Fruit fly (Drosophila melanogaster) whole organism, embryonic: Measurements from ENCODE around the gene Pfdn2.

ENCODE experiments used
- CG10431 ChIP-seq: fragments of 200-800 bp; sonication (Bioruptor generic); optimal IDR thresholded peaks from 3 replicates; lab custom pipeline; 2018; ENCODE audit warnings: missing biosample characterization, mild to moderate bottlenecking, missing genetic modification characterization
- CG18011 ChIP-seq: fragments of 200-800 bp; sonication (Bioruptor generic); optimal IDR thresholded peaks from 2 replicates; lab custom pipeline; 2017; ENCODE audit warnings: missing biosample characterization, missing genetic modification characterization, mild to moderate bottlenecking, moderate library complexity, missing genotype
- CG6272 ChIP-seq: fragments of 200-800 bp; sonication (Bioruptor generic); IDR thresholded peaks from 2 replicates; pipeline ENCODE4 v1.3.6; 2022; ENCODE audit warnings: missing biosample characterization, missing genetic modification characterization
- CG9215 ChIP-seq: fragments of 200-800 bp; sonication (Bioruptor generic); IDR thresholded peaks from 2 replicates; pipeline ENCODE4 v1.3.6; 2022; ENCODE audit warnings: missing biosample characterization, missing genetic modification characterization
- Dip2 ChIP-seq: fragments of 200-800 bp; sonication (Bioruptor generic); IDR thresholded peaks from 2 replicates; pipeline ENCODE4 v1.3.6; 2022; ENCODE audit warnings: missing biosample characterization, missing genetic modification characterization
- Meics ChIP-seq: fragments of 200-800 bp; sonication (Bioruptor generic); optimal IDR thresholded peaks from 2 replicates; lab custom pipeline; 2017; ENCODE audit warnings: missing biosample characterization, mild to moderate bottlenecking, missing genetic modification characterization
- Mes4 ChIP-seq: fragments of 200-800 bp; sonication (Bioruptor generic); optimal IDR thresholded peaks from 2 replicates; lab custom pipeline; 2016; ENCODE audit warnings: missing biosample characterization, missing genetic modification characterization
- Pdp1 ChIP-seq, 2 experiments: fragments of 200-800 bp; sonication (Bioruptor generic); optimal IDR thresholded peaks; 3 replicates each; lab custom pipeline; 2016; ENCODE audit warnings: missing biosample characterization in 2 of 2, missing genetic modification characterization in 2 of 2, mild to moderate bottlenecking in 1 of 2, moderate library complexity in 1 of 2
- Usf ChIP-seq: fragments of 200-800 bp; sonication (Bioruptor generic); optimal IDR thresholded peaks from 2 replicates; lab custom pipeline; 2017; ENCODE audit warnings: missing genotype, missing biosample characterization, missing genetic modification characterization
- ab ChIP-seq: fragments of 200-800 bp; sonication (Bioruptor generic); optimal IDR thresholded peaks from 2 replicates; lab custom pipeline; 2016; ENCODE audit warnings: missing biosample characterization, missing genetic modification characterization
- ro ChIP-seq: fragments of 200-800 bp; sonication (Bioruptor generic); IDR thresholded peaks from 2 replicates; pipeline ENCODE4 v1.3.6; 2022; ENCODE audit warnings: missing biosample characterization, missing genetic modification characterization
- sima ChIP-seq: fragments of 200-800 bp; sonication (Bioruptor generic); optimal IDR thresholded peaks from 2 replicates; lab custom pipeline; 2016; ENCODE audit warnings: missing biosample characterization, missing genetic modification characterization
- slbo ChIP-seq: fragments of 200-800 bp; sonication (Bioruptor generic); IDR thresholded peaks from 2 replicates; pipeline ENCODE4 v1.3.6; 2022; ENCODE audit warnings: missing biosample characterization, missing genetic modification characterization

DNA sequence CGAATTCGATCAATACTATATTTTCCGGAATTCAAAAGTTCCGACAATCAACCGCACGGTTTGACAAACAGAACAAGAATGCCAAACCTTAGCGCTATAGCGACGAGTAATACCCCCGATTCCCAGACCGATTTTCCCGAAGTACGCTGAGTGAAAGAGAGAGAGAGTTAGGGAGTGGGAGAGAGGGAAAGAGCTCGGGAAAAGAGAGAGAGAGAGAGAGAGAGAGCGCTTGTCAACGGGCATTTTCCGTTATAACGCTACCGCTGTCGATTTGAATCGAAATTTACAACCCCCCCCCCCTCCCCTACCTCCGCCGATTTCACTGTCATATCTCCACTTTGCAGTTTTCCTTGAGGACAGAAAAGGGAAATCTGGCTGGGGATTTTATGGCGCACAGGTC is 27.6 kb downstream of the Pfdn2 start:
- TF ChIP-seq CG9215 (GFP tag; lab: Robert Waterston, UW) (no peak), Usf (GFP tag; lab: Kevin White, UChicago) (no peak), CG6272 (GFP tag; lab: Robert Waterston, UW) (no peak), slbo (GFP tag; lab: Robert Waterston, UW) (no peak), ab (GFP tag; lab: Kevin White, UChicago) (no peak), ro (GFP tag; lab: Robert Waterston, UW) (no peak), Dip2 (no peak), CG10431 (no peak), Pdp1 (GFP tag; optimal IDR thresholded peaks at IDR 0.05; lab: Kevin White, UChicago) (no peak), CG18011 (GFP tag; lab: Kevin White, UChicago) (no peak), sima (no peak), Mes4 (GFP tag; lab: Kevin White, UChicago) (no peak), Meics (GFP tag; lab: Kevin White, UChicago) (no peak)
